Worm (Caenorhabditis elegans): ENCODE results near the gene W02H5.8.
"Not testable (repeated sequence)": the region's sequence is repeated elsewhere in the genome, so short reads cannot be mapped to it uniquely, and the experiment has no call there.

ce11 chrV:2691703-2692102, 39.2 kb upstream of the W02H5.8 start:
- not testable (repeated sequence) for TF ChIP-seq ztf-25 (GFP tag; IDR thresholded peaks at IDR 0.05); tlf-1 (GFP tag; optimal IDR thresholded peaks at IDR 0.05); lin-26 (GFP tag; IDR thresholded peaks at IDR 0.05); Y67H2A.10 (GFP tag; conservative IDR thresholded peaks at IDR 0.05)
